Fruit fly (Drosophila melanogaster) whole organism, adult: Measurements from ENCODE around the gene Pits.

Experiments
- CG11617 ChIP-seq: fragments of 200-800 bp; sonication (Bioruptor generic); optimal IDR thresholded peaks from 2 replicates; lab custom pipeline; 2017; ENCODE audit warnings: mild to moderate bottlenecking, missing biosample characterization, missing genetic modification reagents, missing genetic modification characterization
- CG12768 ChIP-seq: fragments of 200-800 bp; sonication (Bioruptor generic); optimal IDR thresholded peaks from 2 replicates; lab custom pipeline; 2017; ENCODE audit warnings: missing biosample characterization, missing genetic modification characterization, mild to moderate bottlenecking, moderate library complexity, missing genetic modification reagents
- CG14711 ChIP-seq: fragments of 200-800 bp; sonication (Bioruptor generic); optimal IDR thresholded peaks from 2 replicates; lab custom pipeline; 2018; ENCODE audit warnings: missing biosample characterization, mild to moderate bottlenecking, missing genetic modification characterization, moderate library complexity
- CG1620 ChIP-seq: fragments of 200-800 bp; sonication (Bioruptor generic); optimal IDR thresholded peaks from 2 replicates; lab custom pipeline; 2016; ENCODE audit warnings: missing biosample characterization, missing genetic modification characterization
- CG33017 ChIP-seq: fragments of 200-800 bp; sonication (Bioruptor generic); optimal IDR thresholded peaks from 2 replicates; lab custom pipeline; 2018; ENCODE audit warnings: missing biosample characterization, mild to moderate bottlenecking, missing genetic modification characterization, moderate library complexity
- CG5204 ChIP-seq: fragments of 200-800 bp; sonication (Bioruptor generic); optimal IDR thresholded peaks from 2 replicates; lab custom pipeline; 2016; ENCODE audit warnings: missing biosample characterization, missing genetic modification characterization
- CG7045 ChIP-seq: fragments of 200-800 bp; sonication (Bioruptor generic); optimal IDR thresholded peaks from 2 replicates; lab custom pipeline; 2017; ENCODE audit warnings: missing biosample characterization, mild to moderate bottlenecking, missing genetic modification characterization
- CG7101 ChIP-seq: fragments of 200-800 bp; sonication (Bioruptor generic); optimal IDR thresholded peaks from 2 replicates; lab custom pipeline; 2018; ENCODE audit warnings: missing biosample characterization, mild to moderate bottlenecking, missing genetic modification characterization, moderate library complexity
- Clk ChIP-seq: fragments of 200-800 bp; sonication (Bioruptor generic); optimal IDR thresholded peaks from 2 replicates; lab custom pipeline; 2017; ENCODE audit warnings: missing biosample characterization, missing genetic modification characterization
- Crg-1 ChIP-seq: fragments of 200-800 bp; sonication (Bioruptor generic); optimal IDR thresholded peaks from 2 replicates; lab custom pipeline; 2016; ENCODE audit warnings: missing biosample characterization, missing genetic modification characterization
- Hr96 ChIP-seq: fragments of 200-800 bp; sonication (Bioruptor generic); optimal IDR thresholded peaks from 2 replicates; lab custom pipeline; 2016; ENCODE audit warnings: missing biosample characterization, missing genetic modification characterization
- Mnt ChIP-seq: fragments of 200-800 bp; sonication (Bioruptor generic); optimal IDR thresholded peaks from 2 replicates; lab custom pipeline; 2016; ENCODE audit warnings: missing biosample characterization, mild to moderate bottlenecking, missing genetic modification characterization
- bab1 ChIP-seq: fragments of 200-800 bp; sonication (Bioruptor generic); optimal IDR thresholded peaks from 3 replicates; lab custom pipeline; 2019; ENCODE audit warnings: missing biosample characterization, mild to moderate bottlenecking, missing genetic modification characterization, moderate library complexity
- cic ChIP-seq: fragments of 200-800 bp; sonication (Bioruptor generic); optimal IDR thresholded peaks from 2 replicates; lab custom pipeline; 2017; ENCODE audit warnings: missing biosample characterization, mild to moderate bottlenecking, missing genetic modification characterization, moderate library complexity
- cnc ChIP-seq, 2 experiments: fragments of >200 bp; optimal IDR thresholded peaks; 2 replicates each; lab custom pipeline; 2017
- kay ChIP-seq: fragments of 200-800 bp; sonication (Bioruptor generic); peaks from one replicate; lab custom pipeline; 2016; ENCODE audit warnings: missing biosample characterization, missing genetic modification characterization, borderline replicate concordance
- ovo ChIP-seq: fragments of 200-800 bp; sonication (Bioruptor generic); optimal IDR thresholded peaks from 2 replicates; lab custom pipeline; 2016; ENCODE audit warnings: missing biosample characterization, missing genetic modification characterization
- pad ChIP-seq: fragments of 200-800 bp; sonication (Bioruptor generic); optimal IDR thresholded peaks from 3 replicates; lab custom pipeline; 2017; ENCODE audit warnings: missing biosample characterization, missing genetic modification characterization, mild to moderate bottlenecking, moderate library complexity, missing genetic modification reagents
- tj ChIP-seq: fragments of 200-800 bp; sonication (Bioruptor generic); optimal IDR thresholded peaks from 3 replicates; lab custom pipeline; 2017; ENCODE audit warnings: missing biosample characterization, mild to moderate bottlenecking, missing genetic modification characterization, moderate library complexity
- toe ChIP-seq: fragments of 200-800 bp; sonication (Bioruptor generic); optimal IDR thresholded peaks from 2 replicates; lab custom pipeline; 2016; ENCODE audit warnings: missing biosample characterization, missing genetic modification characterization

Pits gene

DNA sequence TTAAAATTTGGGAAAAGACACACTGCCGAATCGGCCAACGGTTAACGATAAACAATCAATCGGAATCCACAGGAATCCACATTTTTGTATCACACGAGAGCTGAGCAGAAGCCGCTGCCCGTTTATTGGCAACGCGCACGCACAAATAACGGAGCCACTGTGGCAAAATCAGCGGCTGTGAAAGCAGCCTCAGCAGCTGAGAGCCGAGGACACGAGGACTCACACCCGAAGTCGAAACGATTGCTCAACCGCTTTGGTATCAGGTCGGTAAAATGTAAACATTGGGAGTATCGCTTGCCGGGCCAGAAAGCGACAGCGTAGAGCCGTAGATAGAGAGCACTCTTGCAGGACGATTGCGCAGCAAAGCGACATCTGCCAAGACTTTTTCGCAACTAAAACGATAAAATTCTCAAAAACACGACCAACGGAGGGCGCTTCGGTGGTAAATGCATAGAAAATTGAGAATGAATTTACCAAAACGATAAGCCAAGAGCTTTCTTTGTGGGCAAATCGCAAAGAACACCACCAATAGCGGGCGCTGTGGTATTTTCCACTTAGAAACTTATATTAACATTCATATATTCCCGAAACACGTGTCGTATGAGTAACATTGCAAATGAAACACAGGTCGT is 14.6 kb downstream of the Pits start, which contains the start of gene hwt:
Gene hwt, minus strand, starts transcription at position 161 of the 632 bp plus-strand sequence.
- TF ChIP-seq kay (GFP tag; lab: Kevin White, UChicago) = no peak
- TF ChIP-seq toe (GFP tag; lab: Kevin White, UChicago) = no peak
- no peak for TF ChIP-seq pad
- no peak for TF ChIP-seq Crg-1 (GFP tag; lab: Kevin White, UChicago)
- TF ChIP-seq CG33017 (tag; lab: Kevin White, UChicago) = no peak
- no peak for TF ChIP-seq cnc (optimal IDR thresholded peaks at IDR 0.05; lab: Kevin White, UChicago)
- TF ChIP-seq CG12768 (GFP tag; lab: Kevin White, UChicago) = no peak
- TF ChIP-seq tj (GFP tag; lab: Kevin White, UChicago) = no peak
- no peak for TF ChIP-seq bab1 (GFP tag; lab: Kevin White, UChicago)
- TF ChIP-seq CG7045 (GFP tag; lab: Kevin White, UChicago) = no peak
- TF ChIP-seq CG1620 (GFP tag; lab: Kevin White, UChicago) = no peak
- TF ChIP-seq CG7101 (tag; lab: Kevin White, UChicago) = no peak
- TF ChIP-seq CG5204 (GFP tag; lab: Kevin White, UChicago) = no peak
- TF ChIP-seq cic (GFP tag; lab: Kevin White, UChicago) = no peak
- no peak for TF ChIP-seq Hr96
- TF ChIP-seq Mnt (GFP tag; lab: Kevin White, UChicago) = no peak
- TF ChIP-seq CG11617 (GFP tag; lab: Kevin White, UChicago) = no peak
- no peak for TF ChIP-seq CG14711 (tag; lab: Kevin White, UChicago)

- peak; percentile 64 for TF ChIP-seq ovo
- TF ChIP-seq cic (GFP tag; lab: Kevin White, UChicago) = no peak
- TF ChIP-seq CG7101 (tag; lab: Kevin White, UChicago) = peak; percentile 92
- peak; percentile 43 for TF ChIP-seq Hr96
- TF ChIP-seq Mnt (GFP tag; lab: Kevin White, UChicago) = peak; percentile 14
- peak; percentile 88 for TF ChIP-seq CG14711 (tag; lab: Kevin White, UChicago)
- peak; percentile 28 for TF ChIP-seq Crg-1 (GFP tag; lab: Kevin White, UChicago)
- TF ChIP-seq CG7045 (GFP tag; lab: Kevin White, UChicago) = peak; percentile 82
- no peak for TF ChIP-seq bab1 (GFP tag; lab: Kevin White, UChicago)
- peak; percentile 69 for TF ChIP-seq CG11617 (GFP tag; lab: Kevin White, UChicago)
- TF ChIP-seq CG33017 (tag; lab: Kevin White, UChicago) = peak; percentile 87
- peak; percentile 48 for TF ChIP-seq tj (GFP tag; lab: Kevin White, UChicago)
- no peak for TF ChIP-seq CG1620 (GFP tag; lab: Kevin White, UChicago)
- TF ChIP-seq CG12768 (GFP tag; lab: Kevin White, UChicago) = peak; percentile 71
- no peak for TF ChIP-seq cnc (optimal IDR thresholded peaks at IDR 0.05; lab: Kevin White, UChicago)
- no peak for TF ChIP-seq CG5204 (GFP tag; lab: Kevin White, UChicago)
- TF ChIP-seq pad = peak; percentile 57
- TF ChIP-seq kay (GFP tag; lab: Kevin White, UChicago) = no peak
- TF ChIP-seq Clk (GFP tag; lab: Kevin White, UChicago) = peak; percentile 60
- TF ChIP-seq toe (GFP tag; lab: Kevin White, UChicago) = peak; percentile 11
Observed at dm6 chrX:12567663-12568062, 15.3 kb downstream of the Pits start.

DNA sequence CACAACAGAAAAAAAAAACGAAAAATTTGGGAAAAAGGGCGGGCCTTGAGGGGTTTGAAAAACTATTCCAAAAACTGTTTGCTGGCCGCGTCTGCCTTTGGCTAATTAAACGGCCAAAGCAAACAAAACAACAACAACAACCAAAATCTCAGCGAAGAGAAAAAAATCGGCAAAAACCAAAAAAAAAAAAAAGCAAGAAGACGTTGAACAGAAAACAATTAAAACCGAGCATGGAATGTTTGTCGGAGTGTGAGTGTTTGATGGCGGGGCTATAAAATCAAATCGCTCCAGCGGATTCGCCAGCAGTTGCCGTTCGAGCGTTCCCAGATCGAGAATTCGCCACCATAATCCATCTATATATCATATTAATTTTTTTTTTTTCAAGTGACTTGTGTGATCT is 30.2 kb downstream of the Pits start, which contains the start of gene Cpr11B:
Gene Cpr11B, plus strand, starts transcription at position 301 of the 400 bp plus-strand sequence.
- no peak for TF ChIP-seq CG5204 (GFP tag; lab: Kevin White, UChicago)
- TF ChIP-seq ovo = no peak
- no peak for TF ChIP-seq kay (GFP tag; lab: Kevin White, UChicago)
- no peak for TF ChIP-seq bab1 (GFP tag; lab: Kevin White, UChicago)
- no peak for TF ChIP-seq cic (GFP tag; lab: Kevin White, UChicago)
- TF ChIP-seq CG1620 (GFP tag; lab: Kevin White, UChicago) = no peak
- no peak for TF ChIP-seq Hr96
- TF ChIP-seq Clk (GFP tag; lab: Kevin White, UChicago) = no peak
- TF ChIP-seq tj (GFP tag; lab: Kevin White, UChicago) = no peak
- no peak for TF ChIP-seq CG7045 (GFP tag; lab: Kevin White, UChicago)
- TF ChIP-seq CG11617 (GFP tag; lab: Kevin White, UChicago) = no peak
- no peak for TF ChIP-seq pad
- TF ChIP-seq Crg-1 (GFP tag; lab: Kevin White, UChicago) = no peak

DNA sequence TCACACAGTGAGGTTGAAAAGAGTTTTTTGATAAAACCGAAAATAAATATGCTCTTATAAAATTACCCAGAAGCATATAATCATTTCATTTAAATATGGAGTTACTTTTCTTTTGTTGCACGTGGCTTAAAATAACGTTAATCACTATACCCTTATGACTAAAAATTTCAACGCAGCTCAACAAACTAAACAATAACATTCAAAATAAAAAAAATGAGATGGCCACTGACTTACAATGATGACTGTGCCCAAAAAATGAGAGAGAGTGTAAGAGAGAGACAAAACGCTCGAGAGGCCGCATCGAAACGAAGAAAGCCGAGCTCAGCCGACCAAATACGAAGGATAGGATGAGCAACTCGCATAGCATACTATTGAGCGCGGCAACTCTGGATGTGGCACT is 35.3 kb downstream of the Pits start:
- TF ChIP-seq CG7101 (tag; lab: Kevin White, UChicago) (peak; percentile 44), bab1 (GFP tag; lab: Kevin White, UChicago) (no peak), Hr96 (peak; percentile 50), pad (no peak), Mnt (GFP tag; lab: Kevin White, UChicago) (peak; percentile 5), tj (GFP tag; lab: Kevin White, UChicago) (no peak), CG5204 (GFP tag; lab: Kevin White, UChicago) (peak; percentile 8), cic (GFP tag; lab: Kevin White, UChicago) (no peak), CG12768 (GFP tag; lab: Kevin White, UChicago) (no peak), kay (GFP tag; lab: Kevin White, UChicago) (peak; percentile 44), toe (GFP tag; lab: Kevin White, UChicago) (no peak), CG7045 (GFP tag; lab: Kevin White, UChicago) (peak; percentile 34), CG14711 (tag; lab: Kevin White, UChicago) (no peak), cnc (optimal IDR thresholded peaks at IDR 0.05; lab: Kevin White, UChicago) (no peak), Clk (GFP tag; lab: Kevin White, UChicago) (no peak), CG1620 (GFP tag; lab: Kevin White, UChicago) (no peak), ovo (no peak), Crg-1 (GFP tag; lab: Kevin White, UChicago) (no peak)
